Worm (Caenorhabditis elegans) whole organism, L2 larva: Measurements from ENCODE around the gene skr-15.

Experiments
- fos-1 ChIP-seq: fragments of 150-350 bp; optimal IDR thresholded peaks from 2 replicates; lab custom pipeline; 2014; ENCODE audit warnings: missing biosample characterization, missing genetic modification characterization
- lsy-2 ChIP-seq, 2 experiments: fragments of 150-350 bp in 1 of 2; sonication (generic microtip) in 1 of 2; optimal IDR thresholded peaks; 2 replicates each; lab custom pipeline; 2014 to 2017; ENCODE audit warnings: missing biosample characterization in 2 of 2, missing genetic modification characterization in 2 of 2
- unc-39 ChIP-seq: fragments of 150-350 bp; optimal IDR thresholded peaks from 2 replicates; lab custom pipeline; 2014; ENCODE audit warnings: missing biosample characterization, missing genetic modification characterization
- unc-62 ChIP-seq: fragments of 150-350 bp; optimal IDR thresholded peaks from 2 replicates; lab custom pipeline; 2014; ENCODE audit warnings: missing biosample characterization, missing genetic modification reagents, missing genetic modification characterization

- no peak for TF ChIP-seq unc-62 (GFP tag; lab: Kevin White, UChicago)
- no peak for TF ChIP-seq lsy-2 (tag; optimal IDR thresholded peaks at IDR 0.05; lab: Kevin White, UChicago)
- no peak for TF ChIP-seq fos-1 (tag; lab: Kevin White, UChicago)
- no peak for TF ChIP-seq unc-39 (tag; lab: Kevin White, UChicago)
These were observed 18.4 kb upstream of the skr-15 start for ce11 chrII:3805518-3805917.
